Worm (Caenorhabditis elegans) whole organism, young adult: Measurements from ENCODE around the gene F54F7.6.

Experiments
- C06A6.2 ChIP-seq: fragments of 200-800 bp; sonication (Bioruptor generic); conservative IDR thresholded peaks from 2 replicates; pipeline ENCODE4 v1.3.6; 2022; ENCODE audit warnings: missing genetic modification characterization, missing compliant biosample characterization
- bed-1 ChIP-seq: fragments of 200-800 bp; sonication (Bioruptor generic); IDR thresholded peaks from 2 replicates; pipeline ENCODE4 v1.3.6; 2022; ENCODE audit warnings: missing genetic modification reagents, missing genetic modification characterization, missing compliant biosample characterization
- bed-2 ChIP-seq: fragments of 200-800 bp; sonication (Bioruptor generic); IDR thresholded peaks from 2 replicates; pipeline ENCODE4 v1.3.6; 2022; ENCODE audit warnings: missing genetic modification reagents, missing genetic modification characterization, missing compliant biosample characterization
- dpl-1 ChIP-seq: fragments of 150-350 bp; optimal IDR thresholded peaks from 2 replicates; lab custom pipeline; 2014; ENCODE audit warnings: missing biosample characterization, missing genetic modification reagents, missing genetic modification characterization
- ets-4 ChIP-seq: fragments of 200-800 bp; sonication (Bioruptor generic); optimal IDR thresholded peaks from 2 replicates; lab custom pipeline; 2018; ENCODE audit warnings: mild to moderate bottlenecking, missing genetic modification characterization, missing compliant biosample characterization
- lin-26 ChIP-seq: fragments of 200-800 bp; sonication (Bioruptor generic); IDR thresholded peaks from 2 replicates; pipeline ENCODE4 v1.3.6; 2022; ENCODE audit warnings: missing genetic modification reagents, missing genetic modification characterization, missing compliant biosample characterization
- nhr-90 ChIP-seq: sonication (generic microtip); optimal IDR thresholded peaks from 2 replicates; lab custom pipeline; 2016; ENCODE audit warnings: missing genotype, mild to moderate bottlenecking, missing genetic modification characterization, missing compliant biosample characterization
- pha-4 ChIP-seq: fragments of 150-350 bp; sonication (generic microtip); optimal IDR thresholded peaks from 2 replicates; lab custom pipeline; 2014; ENCODE audit warnings: missing biosample characterization, missing genetic modification reagents, missing genetic modification characterization
- ztf-6 ChIP-seq: fragments of 200-800 bp; sonication (Bioruptor generic); IDR thresholded peaks from 2 replicates; pipeline ENCODE4 v1.3.6; 2022; ENCODE audit warnings: missing genetic modification reagents, missing genetic modification characterization, missing compliant biosample characterization

ce11 chrX:11850572-11850971 lies 14.6 kb upstream of the F54F7.6 start, which contains the start of gene F54F7.14:
- TF ChIP-seq lin-26 (no peak), C06A6.2 (GFP tag; lab: Robert Waterston, UW) (no peak), ztf-6 (GFP tag; lab: Robert Waterston, UW) (no peak), pha-4 (no peak), bed-1 (GFP tag; lab: Robert Waterston, UW) (no peak), dpl-1 (no peak), bed-2 (GFP tag; lab: Robert Waterston, UW) (no peak), ets-4 (GFP tag; lab: Kevin White, UChicago) (no peak), nhr-90 (tag; lab: Kevin White, UChicago) (no peak)
